Worm (Caenorhabditis elegans) whole organism, L1 larva: ENCODE measurements around the gene hlb-1.

ENCODE experiments used
- blmp-1 ChIP-seq: fragments of 150-350 bp; optimal IDR thresholded peaks from 2 replicates; lab custom pipeline; 2014; ENCODE audit warnings: missing biosample characterization, missing genetic modification characterization
- ceh-82 ChIP-seq, 3 experiments: fragments of 150-350 bp in 1 of 3; sonication (generic microtip) in 2 of 3; optimal IDR thresholded peaks; 2 replicates each; lab custom pipeline; 2014 to 2017; ENCODE audit warnings: missing biosample characterization in 3 of 3, missing genetic modification characterization in 3 of 3
- dpl-1 ChIP-seq, 3 experiments: fragments of 150-350 bp in 2 of 3; sonication (generic microtip) in 1 of 3; optimal IDR thresholded peaks; 2 replicates each; lab custom pipeline; 2014 to 2017; ENCODE audit warnings: missing biosample characterization in 3 of 3, missing genetic modification characterization in 3 of 3, missing genetic modification reagents in 3 of 3
- efl-3 ChIP-seq: fragments of 200-800 bp; sonication (Bioruptor generic); optimal IDR thresholded peaks from 2 replicates; lab custom pipeline; 2018; ENCODE audit warnings: mild to moderate bottlenecking, missing genetic modification characterization, missing compliant biosample characterization
- fos-1 ChIP-seq: fragments of 150-350 bp; optimal IDR thresholded peaks from 2 replicates; lab custom pipeline; 2014; ENCODE audit warnings: missing biosample characterization, missing genetic modification characterization
- jun-1 ChIP-seq: fragments of 150-350 bp; optimal IDR thresholded peaks from 2 replicates; lab custom pipeline; 2014; ENCODE audit warnings: missing biosample characterization, missing genetic modification reagents, missing genetic modification characterization
- lin-39 ChIP-seq: fragments of 150-350 bp; optimal IDR thresholded peaks from 2 replicates; lab custom pipeline; 2014; ENCODE audit warnings: missing biosample characterization, missing genetic modification reagents, missing genetic modification characterization
- nhr-77 ChIP-seq: fragments of 150-350 bp; optimal IDR thresholded peaks from 2 replicates; lab custom pipeline; 2014; ENCODE audit warnings: missing biosample characterization, missing genetic modification characterization
- pqm-1 ChIP-seq: sonication (generic microtip); optimal IDR thresholded peaks from 3 replicates; lab custom pipeline; 2017; ENCODE audit warnings: missing biosample characterization, missing genetic modification characterization
- skn-1 ChIP-seq: fragments of 150-350 bp; optimal IDR thresholded peaks from 2 replicates; lab custom pipeline; 2014; ENCODE audit warnings: missing biosample characterization, missing genetic modification characterization
- snpc-4 ChIP-seq: fragments of 150-350 bp; optimal IDR thresholded peaks from 2 replicates; lab custom pipeline; 2014; ENCODE audit warnings: missing biosample characterization, missing genetic modification characterization
- unc-98 ChIP-seq: fragments of 200-800 bp; sonication (Bioruptor generic); IDR thresholded peaks from 2 replicates; pipeline ENCODE4 v1.3.6; 2022; ENCODE audit warnings: missing genetic modification characterization, missing compliant biosample characterization

DNA sequence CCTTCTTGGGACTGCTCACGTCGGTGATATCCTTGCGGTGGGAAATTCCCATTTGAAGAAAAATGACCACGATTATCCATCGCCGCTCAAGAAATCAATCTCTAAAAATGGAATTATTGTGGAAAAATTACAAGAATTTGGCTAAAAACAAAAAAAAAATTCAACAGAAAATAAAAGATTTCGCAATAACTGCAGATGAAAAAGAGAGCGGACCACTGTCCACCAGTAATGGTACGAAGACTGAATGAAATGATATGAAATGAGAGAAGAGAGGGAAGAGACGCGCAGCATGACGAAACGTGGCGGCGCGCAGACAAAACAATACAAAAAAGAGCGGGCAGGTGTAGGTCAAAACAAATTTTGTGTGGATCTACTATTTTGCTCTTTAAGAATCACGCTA, 47.0 kb upstream of the hlb-1 start, which contains the start of gene meg-1:
- TF ChIP-seq jun-1 (tag; lab: Kevin White, UChicago) (no peak), dpl-1 (GFP tag; optimal IDR thresholded peaks at IDR 0.05; lab: Kevin White, UChicago) (no peak), lin-39 (no peak), ceh-82 (tag; optimal IDR thresholded peaks at IDR 0.05; lab: Kevin White, UChicago) (no peak), efl-3 (GFP tag; lab: Kevin White, UChicago) (no peak), nhr-77 (tag; lab: Kevin White, UChicago) (no peak), unc-98 (no peak), blmp-1 (tag; lab: Kevin White, UChicago) (no peak), skn-1 (tag; lab: Kevin White, UChicago) (no peak), snpc-4 (tag; lab: Kevin White, UChicago) (no peak), pqm-1 (tag; lab: Kevin White, UChicago) (no peak), fos-1 (tag; lab: Kevin White, UChicago) (no peak)
